Worm (Caenorhabditis elegans): Measurements from ENCODE around the gene F58E6.6.

- TF ChIP-seq W03F9.2 (tag; optimal IDR thresholded peaks at IDR 0.05) (no peak), him-1 (tag; optimal IDR thresholded peaks at IDR 0.05) (no peak)
Measured at ce11 chrV:9782969-9783368, 30.2 kb upstream of the F58E6.6 start, which contains the start of gene F46B6.5.

Data from whole organism, L4/young adult.